Worm (Caenorhabditis elegans): ENCODE results near the gene B0563.5.

Gene B0563.5

ce11 chrX:9170058-9170457 is 24.1 kb downstream of the B0563.5 start:
- TF ChIP-seq flt-1 (GFP tag; IDR thresholded peaks at IDR 0.05) (no peak), med-1 (GFP tag; optimal IDR thresholded peaks at IDR 0.05; ENCODE audit: insufficient read depth) (no peak), tab-1 (GFP tag; IDR thresholded peaks at IDR 0.05) (no peak), ztf-23 (GFP tag; IDR thresholded peaks at IDR 0.05) (no peak), T22C8.4 (GFP tag; IDR thresholded peaks at IDR 0.05) (no peak), klf-2 (GFP tag; conservative IDR thresholded peaks at IDR 0.05) (no peak), cog-1 (tag; optimal IDR thresholded peaks at IDR 0.05) (no peak), ztf-29 (GFP tag; IDR thresholded peaks at IDR 0.05) (no peak), ref-1 (GFP tag; conservative IDR thresholded peaks at IDR 0.05) (no peak)

DNA sequence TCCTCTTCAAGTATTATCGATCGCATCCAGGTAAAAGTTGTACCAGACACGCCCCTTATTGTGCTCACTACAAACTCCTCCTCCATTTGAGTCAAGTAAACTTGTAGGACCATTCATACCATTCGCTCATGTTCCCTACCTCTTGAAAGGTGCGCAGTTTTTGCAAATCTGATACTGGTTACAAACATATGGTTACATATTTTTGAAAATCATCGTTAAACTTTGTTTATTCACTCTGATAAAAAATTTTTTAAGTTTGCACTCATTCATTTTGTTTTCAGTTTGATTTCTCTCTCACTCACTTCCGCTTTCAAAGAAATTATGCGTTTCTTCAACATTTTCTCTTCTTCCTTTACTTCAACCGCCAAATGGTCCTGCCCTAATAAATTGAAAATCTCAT is 25.3 kb downstream of the B0563.5 start, which contains the start of gene B0563.1:
TSS of gene B0563.1 (plus strand) at position 301 of the 400 bp plus-strand sequence.
- TF ChIP-seq tab-1 (GFP tag; IDR thresholded peaks at IDR 0.05), result no peak
- no peak for TF ChIP-seq ref-1 (GFP tag; conservative IDR thresholded peaks at IDR 0.05)
- no peak for TF ChIP-seq ztf-29 (GFP tag; IDR thresholded peaks at IDR 0.05)
- no peak for TF ChIP-seq cog-1 (tag; optimal IDR thresholded peaks at IDR 0.05)

DNA sequence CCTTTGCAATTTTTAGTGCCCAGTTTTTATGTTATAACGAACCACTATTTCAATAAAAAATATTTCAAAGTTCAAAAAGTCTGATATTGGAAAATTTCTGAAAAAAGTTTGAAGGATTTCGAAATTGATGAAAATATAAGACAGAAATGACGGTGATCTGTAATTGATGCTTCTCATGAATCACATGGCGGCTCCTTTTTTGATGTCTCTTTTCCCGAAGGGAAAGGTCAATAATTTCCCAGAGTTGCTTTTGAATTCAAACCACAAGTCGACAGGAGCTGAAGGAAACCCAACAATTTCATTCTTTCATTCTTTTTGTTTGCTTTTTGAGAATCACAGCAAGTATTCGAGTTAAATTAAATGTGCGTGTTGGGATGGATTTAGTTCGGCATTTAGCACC is 26.3 kb downstream of the B0563.5 start, which contains the start of gene B0563.18:
TSS of gene B0563.18 (plus strand) at position 301 of the 400 bp plus-strand sequence.
- TF ChIP-seq tab-1 (GFP tag; IDR thresholded peaks at IDR 0.05), result no peak
- no peak for TF ChIP-seq ztf-29 (GFP tag; IDR thresholded peaks at IDR 0.05)
- TF ChIP-seq flt-1 (GFP tag; IDR thresholded peaks at IDR 0.05), result no peak

- TF ChIP-seq ref-1 (GFP tag; conservative IDR thresholded peaks at IDR 0.05), result no peak
- TF ChIP-seq T22C8.4 (GFP tag; IDR thresholded peaks at IDR 0.05), result no peak
- no peak for TF ChIP-seq klf-2 (GFP tag; conservative IDR thresholded peaks at IDR 0.05)
- no peak for TF ChIP-seq tab-1 (GFP tag; IDR thresholded peaks at IDR 0.05)
- no peak for TF ChIP-seq cog-1 (tag; optimal IDR thresholded peaks at IDR 0.05)
- TF ChIP-seq med-1 (GFP tag; optimal IDR thresholded peaks at IDR 0.05; ENCODE audit: insufficient read depth), result no peak
- TF ChIP-seq flt-1 (GFP tag; IDR thresholded peaks at IDR 0.05), result no peak
- TF ChIP-seq ztf-29 (GFP tag; IDR thresholded peaks at IDR 0.05), result no peak
- TF ChIP-seq ztf-23 (GFP tag; IDR thresholded peaks at IDR 0.05), result no peak
Measured at ce11 chrX:9172733-9173132, 26.8 kb downstream of the B0563.5 start.

ce11 chrX:9174409-9174808 is 28.5 kb downstream of the B0563.5 start, which contains the start of gene B0563.8:
TSS of gene B0563.8 (minus strand) at chrX:9174509.
- TF ChIP-seq ref-1 (GFP tag; conservative IDR thresholded peaks at IDR 0.05), result no peak
- no peak for TF ChIP-seq klf-2 (GFP tag; conservative IDR thresholded peaks at IDR 0.05)
- TF ChIP-seq T22C8.4 (GFP tag; IDR thresholded peaks at IDR 0.05), result no peak
- TF ChIP-seq tab-1 (GFP tag; IDR thresholded peaks at IDR 0.05), result no peak
- TF ChIP-seq med-1 (GFP tag; optimal IDR thresholded peaks at IDR 0.05; ENCODE audit: insufficient read depth), result no peak
- TF ChIP-seq ztf-23 (GFP tag; IDR thresholded peaks at IDR 0.05), result no peak
- TF ChIP-seq flt-1 (GFP tag; IDR thresholded peaks at IDR 0.05), result no peak
- no peak for TF ChIP-seq cog-1 (tag; optimal IDR thresholded peaks at IDR 0.05)
- TF ChIP-seq ztf-29 (GFP tag; IDR thresholded peaks at IDR 0.05), result no peak

ce11 chrX:9180823-9181222 is 34.9 kb downstream of the B0563.5 start, which contains the start of gene Y81B9A.4:
TSS of gene Y81B9A.4 (minus strand) at chrX:9180923.
- TF ChIP-seq T22C8.4 (GFP tag; IDR thresholded peaks at IDR 0.05) (no peak), cog-1 (tag; optimal IDR thresholded peaks at IDR 0.05) (no peak), tab-1 (GFP tag; IDR thresholded peaks at IDR 0.05) (no peak), ztf-23 (GFP tag; IDR thresholded peaks at IDR 0.05) (no peak), med-1 (GFP tag; optimal IDR thresholded peaks at IDR 0.05; ENCODE audit: insufficient read depth) (no peak), flt-1 (GFP tag; IDR thresholded peaks at IDR 0.05) (no peak)

DNA sequence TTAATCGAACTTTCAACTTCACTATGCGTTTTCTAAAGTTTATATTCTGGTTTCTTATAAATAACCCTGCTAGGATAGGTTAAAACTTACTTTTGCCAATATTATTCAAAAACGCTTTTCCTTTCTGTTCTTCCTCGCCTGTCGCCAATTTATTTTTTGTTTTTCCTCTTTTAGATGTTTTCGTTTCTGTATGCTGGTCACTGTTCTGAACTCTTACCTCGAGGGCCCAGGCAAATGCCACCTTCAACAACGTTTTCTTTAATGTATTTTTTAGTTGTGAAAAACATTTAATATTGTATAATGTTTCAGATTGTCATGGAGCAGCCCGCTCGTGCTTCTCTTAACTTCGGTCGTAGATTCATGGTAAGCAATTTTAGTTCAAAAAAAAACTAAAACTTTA is 36.2 kb downstream of the B0563.5 start, which contains the start of gene Y81B9A.3:
TSS of gene Y81B9A.3 (plus strand) at position 301 of the 400 bp plus-strand sequence.
- TF ChIP-seq ref-1 (GFP tag; conservative IDR thresholded peaks at IDR 0.05), result no peak
- no peak for TF ChIP-seq T22C8.4 (GFP tag; IDR thresholded peaks at IDR 0.05)
- no peak for TF ChIP-seq med-1 (GFP tag; optimal IDR thresholded peaks at IDR 0.05; ENCODE audit: insufficient read depth)
- TF ChIP-seq ztf-29 (GFP tag; IDR thresholded peaks at IDR 0.05), result no peak
- TF ChIP-seq klf-2 (GFP tag; conservative IDR thresholded peaks at IDR 0.05), result no peak
- TF ChIP-seq flt-1 (GFP tag; IDR thresholded peaks at IDR 0.05), result no peak
- no peak for TF ChIP-seq tab-1 (GFP tag; IDR thresholded peaks at IDR 0.05)
- TF ChIP-seq cog-1 (tag; optimal IDR thresholded peaks at IDR 0.05), result no peak
- no peak for TF ChIP-seq ztf-23 (GFP tag; IDR thresholded peaks at IDR 0.05)

DNA sequence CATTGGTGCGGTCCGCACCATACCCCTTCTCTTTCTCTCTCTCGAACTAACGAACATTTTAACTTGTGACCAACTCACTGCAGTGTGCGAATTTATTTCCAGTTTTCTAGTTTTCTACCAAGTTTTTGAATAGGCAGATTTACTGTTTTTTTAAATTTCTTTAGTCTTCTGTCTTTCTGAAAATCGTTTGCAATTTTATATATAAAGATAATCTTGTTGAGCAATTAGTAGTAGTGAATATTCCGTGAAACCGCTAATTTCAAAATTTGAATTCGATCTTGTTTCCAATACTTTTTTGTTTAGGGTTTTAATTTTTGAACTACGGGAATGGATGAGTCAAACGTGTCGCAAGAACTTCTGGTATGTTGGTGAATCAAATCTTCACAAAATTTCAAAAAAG is 37.9 kb downstream of the B0563.5 start, which contains the start of gene Y81B9A.2:
TSS of gene Y81B9A.2 (plus strand) at position 301 of the 400 bp plus-strand sequence.
- TF ChIP-seq ztf-23 (GFP tag; IDR thresholded peaks at IDR 0.05) (no peak), med-1 (GFP tag; optimal IDR thresholded peaks at IDR 0.05; ENCODE audit: insufficient read depth) (no peak), flt-1 (GFP tag; IDR thresholded peaks at IDR 0.05) (no peak), T22C8.4 (GFP tag; IDR thresholded peaks at IDR 0.05) (no peak), cog-1 (tag; optimal IDR thresholded peaks at IDR 0.05) (no peak), ref-1 (GFP tag; conservative IDR thresholded peaks at IDR 0.05) (no peak), tab-1 (GFP tag; IDR thresholded peaks at IDR 0.05) (no peak), ztf-29 (GFP tag; IDR thresholded peaks at IDR 0.05) (no peak), klf-2 (GFP tag; conservative IDR thresholded peaks at IDR 0.05) (no peak)

- TF ChIP-seq klf-2 (GFP tag; conservative IDR thresholded peaks at IDR 0.05) (no peak), med-1 (GFP tag; optimal IDR thresholded peaks at IDR 0.05; ENCODE audit: insufficient read depth) (no peak), T22C8.4 (GFP tag; IDR thresholded peaks at IDR 0.05) (no peak), ztf-29 (GFP tag; IDR thresholded peaks at IDR 0.05) (no peak), flt-1 (GFP tag; IDR thresholded peaks at IDR 0.05) (0 out of 2 replicates have a peak, but pooled peaks have one; percentile 6), ref-1 (GFP tag; conservative IDR thresholded peaks at IDR 0.05) (no peak)
Measured at ce11 chrX:9191795-9192494, 46.0 kb downstream of the B0563.5 start, which contains the start of gene Y81B9A.1. TSS of gene Y81B9A.1 (plus strand) at chrX:9192444.

ce11 chrX:9194081-9194480 is 48.1 kb downstream of the B0563.5 start:
- TF ChIP-seq cog-1 (tag; optimal IDR thresholded peaks at IDR 0.05), result no peak
- no peak for TF ChIP-seq med-1 (GFP tag; optimal IDR thresholded peaks at IDR 0.05; ENCODE audit: insufficient read depth)
- no peak for TF ChIP-seq klf-2 (GFP tag; conservative IDR thresholded peaks at IDR 0.05)
- no peak for TF ChIP-seq ztf-23 (GFP tag; IDR thresholded peaks at IDR 0.05)
- TF ChIP-seq flt-1 (GFP tag; IDR thresholded peaks at IDR 0.05), result no peak
- no peak for TF ChIP-seq ztf-29 (GFP tag; IDR thresholded peaks at IDR 0.05)
- TF ChIP-seq ref-1 (GFP tag; conservative IDR thresholded peaks at IDR 0.05), result no peak
- no peak for TF ChIP-seq T22C8.4 (GFP tag; IDR thresholded peaks at IDR 0.05)
- no peak for TF ChIP-seq tab-1 (GFP tag; IDR thresholded peaks at IDR 0.05)
